Worm (Caenorhabditis elegans) whole organism, young adult: ENCODE data around the gene F26A10.2.

Experiments used
- ama-1 ChIP-seq, 3 experiments: fragments of 150-350 bp in 1 of 3; sonication (generic microtip) in 2 of 3; optimal IDR thresholded peaks; 2 replicates each; lab custom pipeline; 2014 to 2018; ENCODE audit warnings: missing biosample characterization in 2 of 3, missing genetic modification characterization in 2 of 3, missing genetic modification reagents in 2 of 3
- egrh-3 ChIP-seq: fragments of 200-800 bp; sonication (Bioruptor generic); IDR thresholded peaks from 2 replicates; pipeline ENCODE4 v1.3.6; 2022; ENCODE audit warnings: missing genetic modification reagents, missing genetic modification characterization, missing compliant biosample characterization
- ekl-4 ChIP-seq: fragments of 200-800 bp; sonication (Bioruptor generic); IDR thresholded peaks from 2 replicates; pipeline ENCODE4 v1.3.6; 2022; ENCODE audit warnings: missing genetic modification reagents, missing genetic modification characterization, missing compliant biosample characterization
- lin-40 ChIP-seq: sonication (generic microtip); optimal IDR thresholded peaks from 2 replicates; lab custom pipeline; 2016; ENCODE audit warnings: missing genetic modification characterization, mild to moderate bottlenecking, missing compliant biosample characterization, missing genotype, missing genetic modification reagents
- pbrm-1 ChIP-seq: fragments of 200-800 bp; sonication (Bioruptor generic); IDR thresholded peaks from 2 replicates; pipeline ENCODE4 v1.3.6; 2022; ENCODE audit warnings: missing genetic modification reagents, missing genetic modification characterization, missing compliant biosample characterization
- snpc-3.4 ChIP-seq: sonication (generic microtip); optimal IDR thresholded peaks from 2 replicates; lab custom pipeline; 2017; ENCODE audit warnings: missing genetic modification characterization, mild to moderate bottlenecking, missing compliant biosample characterization, antibody characterized with exemption, moderate library complexity, missing genotype, missing genetic modification reagents
- snpc-4 ChIP-seq, 5 experiments: fragments of 150-350 bp in 1 of 5; sonication (generic microtip) in 4 of 5; optimal IDR thresholded peaks; 2 replicates each; lab custom pipeline; 2014 to 2018; ENCODE audit warnings: missing genetic modification characterization in 5 of 5, missing biosample characterization in 3 of 5, antibody characterized with exemption in 2 of 5, mild to moderate bottlenecking in 2 of 5, missing compliant biosample characterization in 2 of 5, missing genotype in 2 of 5, moderate library complexity in 2 of 5, missing genetic modification reagents in 1 of 5
- sptf-2 ChIP-seq: fragments of 200-800 bp; sonication (Bioruptor generic); optimal IDR thresholded peaks from 2 replicates; lab custom pipeline; 2018; ENCODE audit warnings: mild to moderate bottlenecking, missing genetic modification characterization, missing compliant biosample characterization
- unc-130 ChIP-seq: sonication (generic microtip); optimal IDR thresholded peaks from 2 replicates; lab custom pipeline; 2016; ENCODE audit warnings: missing genetic modification reagents, missing genetic modification characterization, missing compliant biosample characterization
- unc-62 ChIP-seq: fragments of 150-350 bp; optimal IDR thresholded peaks from 2 replicates; lab custom pipeline; 2014; ENCODE audit warnings: missing biosample characterization, missing genetic modification reagents, missing genetic modification characterization
- zfh-2 ChIP-seq: fragments of 200-800 bp; sonication (Bioruptor generic); conservative IDR thresholded peaks from 2 replicates; pipeline ENCODE4 v1.3.6; 2022; ENCODE audit warnings: missing genetic modification reagents, missing genetic modification characterization, missing compliant biosample characterization

ce11 chrX:7640391-7640790 is 4.8 kb downstream of the F26A10.2 start:
- TF ChIP-seq ama-1 (optimal IDR thresholded peaks at IDR 0.05; lab: Kevin White, UChicago) (no peak), ama-1 (GFP tag; optimal IDR thresholded peaks at IDR 0.05; lab: Kevin White, UChicago) (no peak), snpc-4 (GFP tag; optimal IDR thresholded peaks at IDR 0.05; lab: Kevin White, UChicago) (no peak), snpc-4 (tag; optimal IDR thresholded peaks at IDR 0.05; lab: Kevin White, UChicago) (no peak), zfh-2 (GFP tag; lab: Robert Waterston, UW) (no peak), unc-130 (GFP tag; lab: Kevin White, UChicago) (no peak), sptf-2 (GFP tag; lab: Kevin White, UChicago) (no peak), pbrm-1 (GFP tag; lab: Robert Waterston, UW) (no peak), snpc-3.4 (tag; lab: Kevin White, UChicago) (no peak), lin-40 (tag; lab: Kevin White, UChicago) (no peak), ekl-4 (GFP tag; lab: Robert Waterston, UW) (no peak), unc-62 (GFP tag; lab: Kevin White, UChicago) (no peak), egrh-3 (GFP tag; lab: Robert Waterston, UW) (no peak)
